In the genomic region with DNA sequence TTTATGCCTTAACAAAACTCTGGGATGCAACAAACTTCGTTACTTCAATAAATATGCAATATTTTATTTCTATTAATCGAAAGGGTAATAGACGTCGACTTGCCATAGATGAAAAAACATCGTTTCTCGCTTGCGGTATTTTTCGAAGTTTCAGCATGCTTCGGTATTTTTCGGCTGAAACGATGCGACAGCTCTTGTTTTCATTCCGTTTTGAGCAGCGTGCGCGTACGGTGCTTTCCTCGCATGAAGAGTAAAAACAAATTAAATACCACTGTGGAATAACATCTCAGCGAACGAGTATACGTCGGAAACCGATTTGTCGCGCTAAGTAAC, we compare ENCODE assay signal across 2 fruit fly cellular contexts.
TF ChIP-seq lines count a peak whose summit lies in the region.

CG9328 (plus strand) TSS at position 201 of the 333 bp plus-strand sequence.

TF ChIP-seq in whole organism, embryonic, 481 proteins besides CTCF, POLR2A, EP300 and RAD21 (continued from another document and continues in another):
- peak; percentile 38 for TF ChIP-seq CHES-1-like (GFP tag; optimal IDR thresholded peaks at IDR 0.05; lab: Kevin White, UChicago)
- peak; percentile 12 for TF ChIP-seq Spps (tag; optimal IDR thresholded peaks at IDR 0.05; lab: Kevin White, UChicago)
- TF ChIP-seq Hmr (GFP tag; optimal IDR thresholded peaks at IDR 0.05; lab: Kevin White, UChicago), result peak; percentile 66
- TF ChIP-seq onecut (GFP tag; IDR thresholded peaks at IDR 0.05; lab: Robert Waterston, UW), result peak; percentile 51; the same call in 1 of the 2 replicates
- TF ChIP-seq Dbx (GFP tag; IDR thresholded peaks at IDR 0.05; lab: Robert Waterston, UW), result peak; percentile 63; the same call in 2 of the 3 replicates
- peak; percentile 62; the same call in 1 of the 2 replicates for TF ChIP-seq rib (GFP tag; IDR thresholded peaks at IDR 0.05; lab: Robert Waterston, UW)
- TF ChIP-seq row (GFP tag; IDR thresholded peaks at IDR 0.05; lab: Robert Waterston, UW), result peak; percentile 70; the same call in 1 of the 3 replicates
- peak; percentile 21 for TF ChIP-seq Max (GFP tag; optimal IDR thresholded peaks at IDR 0.05; lab: Kevin White, UChicago)
- peak; percentile 44 for TF ChIP-seq pita (GFP tag; optimal IDR thresholded peaks at IDR 0.05; lab: Kevin White, UChicago)
- peak; percentile 83; the same call in 2 of the 3 replicates for TF ChIP-seq ci (GFP tag; IDR thresholded peaks at IDR 0.05; lab: Robert Waterston, UW)
- no peak; the same call in 1 of the 2 replicates for TF ChIP-seq CG31224 (GFP tag; IDR thresholded peaks at IDR 0.05; lab: Robert Waterston, UW)
- no peak for TF ChIP-seq dati (GFP tag; IDR thresholded peaks at IDR 0.05; lab: Robert Waterston, UW)
- TF ChIP-seq HLH54F (GFP tag; optimal IDR thresholded peaks at IDR 0.05; lab: Kevin White, UChicago), result peak; percentile 18
- TF ChIP-seq MTF-1 (GFP tag; optimal IDR thresholded peaks at IDR 0.05; lab: Kevin White, UChicago; ENCODE audit: borderline replicate concordance), result peak; percentile 50
- TF ChIP-seq dpn (GFP tag; optimal IDR thresholded peaks at IDR 0.05; lab: Kevin White, UChicago), result peak; percentile 27 to 47
- TF ChIP-seq pum (GFP tag; optimal IDR thresholded peaks at IDR 0.05; lab: Kevin White, UChicago), result no peak
- TF ChIP-seq caup (GFP tag; optimal IDR thresholded peaks at IDR 0.05; lab: Kevin White, UChicago; ENCODE audit: severe bottlenecking), result peak; percentile 53
- peak; percentile 49; the same call in 3 of the 4 replicates for TF ChIP-seq Dll (GFP tag; IDR thresholded peaks at IDR 0.05; lab: Robert Waterston, UW; ENCODE audit: partially characterized antibody)
- TF ChIP-seq MESR4 (GFP tag; optimal IDR thresholded peaks at IDR 0.05; lab: Kevin White, UChicago), result peak; percentile 52
- TF ChIP-seq CG12659 (GFP tag; optimal IDR thresholded peaks at IDR 0.05; lab: Kevin White, UChicago), result peak; percentile 56
- peak; percentile 17 for TF ChIP-seq fd96Cb (tag; optimal IDR thresholded peaks at IDR 0.05; lab: Kevin White, UChicago)
- TF ChIP-seq mam (GFP tag; optimal IDR thresholded peaks at IDR 0.05; lab: Kevin White, UChicago), result peak; percentile 25
- peak; percentile 54; the same call in 1 of the 2 replicates for TF ChIP-seq vvl (GFP tag; IDR thresholded peaks at IDR 0.05; lab: Robert Waterston, UW)
- TF ChIP-seq CG2120 (GFP tag; optimal IDR thresholded peaks at IDR 0.05; lab: Kevin White, UChicago), result peak; percentile 57
- peak; percentile 33 for TF ChIP-seq shn (GFP tag; optimal IDR thresholded peaks at IDR 0.05; lab: Kevin White, UChicago)
- TF ChIP-seq kah (GFP tag; optimal IDR thresholded peaks at IDR 0.05; lab: Kevin White, UChicago), result peak; percentile 39
- TF ChIP-seq trh (GFP tag; optimal IDR thresholded peaks at IDR 0.05; lab: Kevin White, UChicago), result no peak
- TF ChIP-seq insv (GFP tag; optimal IDR thresholded peaks at IDR 0.05; lab: Kevin White, UChicago), result peak in 1 of 2 experiments; percentile 43
- TF ChIP-seq fu2 (GFP tag; optimal IDR thresholded peaks at IDR 0.05; lab: Kevin White, UChicago), result no peak
- peak; percentile 37 for TF ChIP-seq exex (tag; optimal IDR thresholded peaks at IDR 0.05; lab: Kevin White, UChicago)
- TF ChIP-seq CG8089 (GFP tag; optimal IDR thresholded peaks at IDR 0.05; lab: Kevin White, UChicago), result peak; percentile 3
- peak; percentile 27 for TF ChIP-seq Side (GFP tag; optimal IDR thresholded peaks at IDR 0.05; lab: Kevin White, UChicago)
- TF ChIP-seq CG3995 (GFP tag; optimal IDR thresholded peaks at IDR 0.05; lab: Kevin White, UChicago), result no peak
- peak; percentile 48 for TF ChIP-seq CG15269 (tag; optimal IDR thresholded peaks at IDR 0.05; lab: Kevin White, UChicago)
- TF ChIP-seq bcd (GFP tag; optimal IDR thresholded peaks at IDR 0.05; lab: Kevin White, UChicago), result peak; percentile 10
- TF ChIP-seq eyg (GFP tag; optimal IDR thresholded peaks at IDR 0.05; lab: Kevin White, UChicago), result no peak
- TF ChIP-seq CG5245 (GFP tag; optimal IDR thresholded peaks at IDR 0.05; lab: Kevin White, UChicago), result peak; percentile 21
- 0 out of 3 replicates have a peak, but pooled peaks have one; percentile 52 for TF ChIP-seq zen2 (GFP tag; IDR thresholded peaks at IDR 0.05; lab: Robert Waterston, UW; ENCODE audit: partially characterized antibody)
- no peak for TF ChIP-seq z (GFP tag; IDR thresholded peaks at IDR 0.05; lab: Robert Waterston, UW)
- no peak for TF ChIP-seq CG17802 (tag; optimal IDR thresholded peaks at IDR 0.05; lab: Kevin White, UChicago)
- TF ChIP-seq slou (GFP tag; optimal IDR thresholded peaks at IDR 0.05; lab: Kevin White, UChicago), result no peak
- peak; percentile 8 to 46 for TF ChIP-seq Pdp1 (GFP tag; optimal IDR thresholded peaks at IDR 0.05; lab: Kevin White, UChicago)
- no peak for TF ChIP-seq CG15011 (GFP tag; optimal IDR thresholded peaks at IDR 0.05; lab: Kevin White, UChicago)
- peak; percentile 91 for TF ChIP-seq Med (GFP tag; lab: Kevin White, UChicago)
- peak; percentile 12 for TF ChIP-seq Sry-β (GFP tag; optimal IDR thresholded peaks at IDR 0.05; lab: Kevin White, UChicago)
- 0 out of 2 replicates have a peak, but pooled peaks have one; percentile 19 for TF ChIP-seq unc-4 (GFP tag; IDR thresholded peaks at IDR 0.05; lab: Robert Waterston, UW; ENCODE audit: partially characterized antibody)
- TF ChIP-seq CG2678 (tag; optimal IDR thresholded peaks at IDR 0.05; lab: Kevin White, UChicago), result peak; percentile 53
- TF ChIP-seq Lpt (GFP tag; optimal IDR thresholded peaks at IDR 0.05; lab: Kevin White, UChicago), result no peak
- TF ChIP-seq CG4424 (GFP tag; optimal IDR thresholded peaks at IDR 0.05; lab: Kevin White, UChicago), result peak; percentile 2
- TF ChIP-seq gro (GFP tag; optimal IDR thresholded peaks at IDR 0.05; lab: Kevin White, UChicago), result peak; percentile 77
- TF ChIP-seq CG15073 (GFP tag; optimal IDR thresholded peaks at IDR 0.05; lab: Kevin White, UChicago), result no peak
- TF ChIP-seq CG9797 (GFP tag; optimal IDR thresholded peaks at IDR 0.05; lab: Kevin White, UChicago), result peak; percentile 35
- peak; percentile 14 for TF ChIP-seq jumu (GFP tag; optimal IDR thresholded peaks at IDR 0.05; lab: Kevin White, UChicago)
- no peak for TF ChIP-seq pan (optimal IDR thresholded peaks at IDR 0.05; lab: Kevin White, UChicago)
- TF ChIP-seq pan (GFP tag; optimal IDR thresholded peaks at IDR 0.05 in 1 of 2, IDR thresholded peaks at IDR 0.05 in 1 of 2), result peak in 1 of 2 experiments; percentile 67
- no peak for TF ChIP-seq CG4730 (GFP tag; IDR thresholded peaks at IDR 0.05; lab: Robert Waterston, UW)
- TF ChIP-seq nmo (GFP tag; optimal IDR thresholded peaks at IDR 0.05; lab: Kevin White, UChicago), result peak; percentile 5
- no peak for TF ChIP-seq CG13624 (GFP tag; optimal IDR thresholded peaks at IDR 0.05; lab: Kevin White, UChicago)
- TF ChIP-seq zf30C (GFP tag; optimal IDR thresholded peaks at IDR 0.05; lab: Kevin White, UChicago), result peak; percentile 21
- peak; percentile 82 for TF ChIP-seq CG2199 (GFP tag; IDR thresholded peaks at IDR 0.05; lab: Robert Waterston, UW)

TF ChIP-seq in whole organism, prepupa, 60 proteins besides CTCF, POLR2A, EP300 and RAD21 (continued from another document):
- peak; percentile 58 for TF ChIP-seq Eip75B (GFP tag; optimal IDR thresholded peaks at IDR 0.05; lab: Kevin White, UChicago)
- peak; percentile 15 for TF ChIP-seq CG11762 (GFP tag; optimal IDR thresholded peaks at IDR 0.05; lab: Kevin White, UChicago; ENCODE audit: insufficient read depth)
- peak; percentile 47 for TF ChIP-seq Hr4 (GFP tag; optimal IDR thresholded peaks at IDR 0.05; lab: Kevin White, UChicago)
- TF ChIP-seq pdm3 (GFP tag; optimal IDR thresholded peaks at IDR 0.05; lab: Kevin White, UChicago), result peak; percentile 56
- peak; percentile 18; the same call in 1 of the 2 replicates for TF ChIP-seq CG11294 (GFP tag; IDR thresholded peaks at IDR 0.05; lab: Robert Waterston, UW)
- peak; percentile 62 for TF ChIP-seq Smox (GFP tag; optimal IDR thresholded peaks at IDR 0.05; lab: Kevin White, UChicago)
- no peak for TF ChIP-seq CG6276 (GFP tag; optimal IDR thresholded peaks at IDR 0.05; lab: Kevin White, UChicago)
- TF ChIP-seq CG32006 (GFP tag; optimal IDR thresholded peaks at IDR 0.05; lab: Kevin White, UChicago), result no peak
- peak; percentile 68 for TF ChIP-seq svp (GFP tag; lab: Kevin White, UChicago)
- peak; percentile 15 for TF ChIP-seq CG9139 (GFP tag; optimal IDR thresholded peaks at IDR 0.05; lab: Kevin White, UChicago)
